Worm (Caenorhabditis elegans) whole organism, young adult: ENCODE measurements around the gene Y49E10.16.

Source experiments
- B0336.3 ChIP-seq: fragments of 200-800 bp; sonication (Bioruptor generic); IDR thresholded peaks from 2 replicates; pipeline ENCODE4 v1.3.6; 2022; ENCODE audit warnings: missing genetic modification characterization, missing compliant biosample characterization
- C06A6.2 ChIP-seq: fragments of 200-800 bp; sonication (Bioruptor generic); conservative IDR thresholded peaks from 2 replicates; pipeline ENCODE4 v1.3.6; 2022; ENCODE audit warnings: missing genetic modification characterization, missing compliant biosample characterization
- F23B12.7 ChIP-seq: sonication (generic microtip); optimal IDR thresholded peaks from 2 replicates; lab custom pipeline; 2017; ENCODE audit warnings: missing genetic modification characterization, mild to moderate bottlenecking, missing compliant biosample characterization, antibody characterized with exemption, moderate library complexity; ENCODE audit not compliant: insufficient read depth
- K12H6.12 ChIP-seq: fragments of 200-800 bp; sonication (Bioruptor generic); optimal IDR thresholded peaks from 2 replicates; lab custom pipeline; 2018; ENCODE audit warnings: mild to moderate bottlenecking, missing genetic modification characterization, missing compliant biosample characterization
- T07F8.4 ChIP-seq: sonication (generic microtip); optimal IDR thresholded peaks from 2 replicates; lab custom pipeline; 2016; ENCODE audit warnings: mild to moderate bottlenecking, missing genetic modification characterization, moderate library complexity, missing compliant biosample characterization
- T26A5.8 ChIP-seq: sonication (generic microtip); optimal IDR thresholded peaks from 2 replicates; lab custom pipeline; 2016; ENCODE audit warnings: missing genetic modification characterization, missing compliant biosample characterization
- Y56A3A.18 ChIP-seq: fragments of 200-800 bp; sonication (Bioruptor generic); IDR thresholded peaks from 2 replicates; pipeline ENCODE4 v1.3.6; 2022; ENCODE audit warnings: missing genetic modification reagents, missing genetic modification characterization, missing compliant biosample characterization
- Y79H2A.3 ChIP-seq: fragments of 200-800 bp; sonication (Bioruptor generic); conservative IDR thresholded peaks from 2 replicates; pipeline ENCODE4 v1.3.6; 2022; ENCODE audit warnings: missing genetic modification reagents, missing genetic modification characterization, missing compliant biosample characterization
- Y95B8A.8 ChIP-seq: fragments of 200-800 bp; sonication (Bioruptor generic); IDR thresholded peaks from 2 replicates; pipeline ENCODE4 v1.3.6; 2022; ENCODE audit warnings: missing genetic modification reagents, missing genetic modification characterization, missing compliant biosample characterization
- aptf-2 ChIP-seq: fragments of 200-800 bp; sonication (Bioruptor generic); conservative IDR thresholded peaks from 2 replicates; pipeline ENCODE4 v1.3.6; 2022; ENCODE audit warnings: missing genetic modification reagents, missing genetic modification characterization, missing compliant biosample characterization
- ccch-3 ChIP-seq: fragments of 200-800 bp; sonication (Bioruptor generic); optimal IDR thresholded peaks from 2 replicates; lab custom pipeline; 2018; ENCODE audit warnings: mild to moderate bottlenecking, missing genetic modification characterization, missing compliant biosample characterization
- ceh-100 ChIP-seq: fragments of 200-800 bp; sonication (Bioruptor generic); IDR thresholded peaks from 2 replicates; pipeline ENCODE4 v1.3.6; 2022; ENCODE audit warnings: missing genetic modification reagents, missing genetic modification characterization, missing compliant biosample characterization
- ceh-27 ChIP-seq: fragments of 200-800 bp; sonication (Bioruptor generic); optimal IDR thresholded peaks from 2 replicates; lab custom pipeline; 2018; ENCODE audit warnings: mild to moderate bottlenecking, missing genetic modification characterization, moderate library complexity, missing compliant biosample characterization
- chd-7 ChIP-seq: sonication (generic microtip); optimal IDR thresholded peaks from 2 replicates; lab custom pipeline; 2016; ENCODE audit warnings: mild to moderate bottlenecking, missing genetic modification characterization, moderate library complexity, missing compliant biosample characterization
- him-1 ChIP-seq: sonication (generic microtip); optimal IDR thresholded peaks from 2 replicates; lab custom pipeline; 2016; ENCODE audit warnings: missing genotype, missing genetic modification reagents, missing genetic modification characterization, missing compliant biosample characterization
- hlh-12 ChIP-seq: sonication (generic microtip); optimal IDR thresholded peaks from 2 replicates; lab custom pipeline; 2016; ENCODE audit warnings: missing genetic modification characterization, missing compliant biosample characterization
- hmg-1.2 ChIP-seq: fragments of 200-800 bp; sonication (Bioruptor generic); IDR thresholded peaks from 2 replicates; pipeline ENCODE4 v1.3.6; 2022; ENCODE audit warnings: missing genetic modification reagents, missing genetic modification characterization, missing compliant biosample characterization
- lin-35 ChIP-seq, 3 experiments: fragments of 150-350 bp in 2 of 3; sonication (generic microtip) in 1 of 3; optimal IDR thresholded peaks; 2 replicates each; lab custom pipeline; 2014 to 2018; ENCODE audit warnings: missing biosample characterization in 3 of 3, missing genetic modification characterization in 3 of 3, missing genetic modification reagents in 3 of 3
- lin-40 ChIP-seq: sonication (generic microtip); optimal IDR thresholded peaks from 2 replicates; lab custom pipeline; 2016; ENCODE audit warnings: missing genetic modification characterization, mild to moderate bottlenecking, missing compliant biosample characterization, missing genotype, missing genetic modification reagents
- lir-1 ChIP-seq: fragments of 200-800 bp; sonication (Bioruptor generic); conservative IDR thresholded peaks from 2 replicates; pipeline ENCODE4 v1.3.6; 2022; ENCODE audit warnings: missing genetic modification reagents, missing genetic modification characterization, missing compliant biosample characterization
- lsl-1 ChIP-seq: fragments of 200-800 bp; sonication (Bioruptor generic); optimal IDR thresholded peaks from 2 replicates; lab custom pipeline; 2018; ENCODE audit warnings: mild to moderate bottlenecking, missing genetic modification characterization, moderate library complexity, missing compliant biosample characterization
- lsy-27 ChIP-seq: sonication (generic microtip); optimal IDR thresholded peaks from 2 replicates; lab custom pipeline; 2017; ENCODE audit warnings: missing genetic modification characterization, mild to moderate bottlenecking, missing compliant biosample characterization, antibody characterized with exemption, missing genotype, borderline replicate concordance; ENCODE audit not compliant: insufficient read depth
- madf-10 ChIP-seq: sonication (generic microtip); optimal IDR thresholded peaks from 2 replicates; lab custom pipeline; 2016; ENCODE audit warnings: mild to moderate bottlenecking, missing genetic modification characterization, missing compliant biosample characterization
- madf-3 ChIP-seq: fragments of 200-800 bp; sonication (Bioruptor generic); IDR thresholded peaks from 2 replicates; pipeline ENCODE4 v1.3.6; 2022; ENCODE audit warnings: missing genetic modification reagents, missing genetic modification characterization, missing compliant biosample characterization
- madf-6 ChIP-seq: fragments of 200-800 bp; sonication (Bioruptor generic); IDR thresholded peaks from 2 replicates; pipeline ENCODE4 v1.3.6; 2022; ENCODE audit warnings: missing genetic modification reagents, missing genetic modification characterization, missing compliant biosample characterization
- madf-8 ChIP-seq: fragments of 200-800 bp; sonication (Bioruptor generic); conservative IDR thresholded peaks from 2 replicates; pipeline ENCODE4 v1.3.6; 2022; ENCODE audit warnings: missing genetic modification reagents, missing genetic modification characterization, missing compliant biosample characterization
- mcd-1 ChIP-seq: fragments of 200-800 bp; sonication (Bioruptor generic); IDR thresholded peaks from 2 replicates; pipeline ENCODE4 v1.3.6; 2022; ENCODE audit warnings: missing genetic modification reagents, missing genetic modification characterization, missing compliant biosample characterization
- mxl-1 ChIP-seq: sonication (generic microtip); optimal IDR thresholded peaks from 2 replicates; lab custom pipeline; 2016; ENCODE audit warnings: missing genetic modification characterization, missing compliant biosample characterization
- nfya-2 ChIP-seq: fragments of 200-800 bp; sonication (Bioruptor generic); IDR thresholded peaks from 2 replicates; pipeline ENCODE4 v1.3.6; 2022; ENCODE audit warnings: missing genetic modification reagents, missing genetic modification characterization, missing compliant biosample characterization
- nfyb-1 ChIP-seq: fragments of 200-800 bp; sonication (Bioruptor generic); IDR thresholded peaks from 2 replicates; pipeline ENCODE4 v1.3.6; 2022; ENCODE audit warnings: missing genetic modification reagents, missing genetic modification characterization, missing compliant biosample characterization
- nhr-120 ChIP-seq: fragments of 200-800 bp; sonication (Bioruptor generic); IDR thresholded peaks from 2 replicates; pipeline ENCODE4 v1.3.6; 2022; ENCODE audit warnings: missing genetic modification characterization, missing compliant biosample characterization
- nhr-179 ChIP-seq: sonication (generic microtip); optimal IDR thresholded peaks from 2 replicates; lab custom pipeline; 2016; ENCODE audit warnings: mild to moderate bottlenecking, missing genetic modification characterization, missing compliant biosample characterization
- nhr-90 ChIP-seq: sonication (generic microtip); optimal IDR thresholded peaks from 2 replicates; lab custom pipeline; 2016; ENCODE audit warnings: missing genotype, mild to moderate bottlenecking, missing genetic modification characterization, missing compliant biosample characterization
- sdz-38 ChIP-seq: sonication (generic microtip); optimal IDR thresholded peaks from 2 replicates; lab custom pipeline; 2016; ENCODE audit warnings: missing genotype, missing genetic modification characterization, missing compliant biosample characterization
- snpc-1.1 ChIP-seq: sonication (generic microtip); optimal IDR thresholded peaks from 2 replicates; lab custom pipeline; 2017; ENCODE audit warnings: missing genetic modification characterization, mild to moderate bottlenecking, missing compliant biosample characterization, antibody characterized with exemption, moderate library complexity, missing genotype, missing genetic modification reagents; ENCODE audit not compliant: insufficient read depth
- snpc-1.3 ChIP-seq: sonication (generic microtip); optimal IDR thresholded peaks from 2 replicates; lab custom pipeline; 2017; ENCODE audit warnings: missing genetic modification characterization, mild to moderate bottlenecking, missing compliant biosample characterization, antibody characterized with exemption, moderate library complexity, missing genotype, missing genetic modification reagents; ENCODE audit not compliant: insufficient read depth
- somi-1 ChIP-seq: fragments of 200-800 bp; sonication (Bioruptor generic); optimal IDR thresholded peaks from 2 replicates; lab custom pipeline; 2018; ENCODE audit warnings: mild to moderate bottlenecking, missing genetic modification characterization, missing compliant biosample characterization
- sptf-2 ChIP-seq: fragments of 200-800 bp; sonication (Bioruptor generic); optimal IDR thresholded peaks from 2 replicates; lab custom pipeline; 2018; ENCODE audit warnings: mild to moderate bottlenecking, missing genetic modification characterization, missing compliant biosample characterization
- tbp1 ChIP-seq: fragments of 200-800 bp; sonication (Bioruptor generic); optimal IDR thresholded peaks from 2 replicates; lab custom pipeline; 2018; ENCODE audit warnings: mild to moderate bottlenecking, missing genetic modification characterization, missing compliant biosample characterization
- tbx-9 ChIP-seq: sonication (generic microtip); optimal IDR thresholded peaks from 2 replicates; lab custom pipeline; 2016; ENCODE audit warnings: borderline replicate concordance, missing genetic modification characterization, inconsistent platforms, missing compliant biosample characterization
- tlf-1 ChIP-seq: fragments of 200-800 bp; sonication (Bioruptor generic); optimal IDR thresholded peaks from 2 replicates; lab custom pipeline; 2018; ENCODE audit warnings: mild to moderate bottlenecking, missing genetic modification characterization, missing compliant biosample characterization
- unc-130 ChIP-seq: sonication (generic microtip); optimal IDR thresholded peaks from 2 replicates; lab custom pipeline; 2016; ENCODE audit warnings: missing genetic modification reagents, missing genetic modification characterization, missing compliant biosample characterization
- ztf-28 ChIP-seq: fragments of 200-800 bp; sonication (Bioruptor generic); IDR thresholded peaks from 2 replicates; pipeline ENCODE4 v1.3.6; 2022; ENCODE audit warnings: missing genetic modification reagents, missing genetic modification characterization, missing compliant biosample characterization
- ztf-3 ChIP-seq: fragments of 200-800 bp; sonication (Bioruptor generic); optimal IDR thresholded peaks from 2 replicates; lab custom pipeline; 2018; ENCODE audit warnings: mild to moderate bottlenecking, missing genetic modification characterization, missing compliant biosample characterization
- ztf-6 ChIP-seq: fragments of 200-800 bp; sonication (Bioruptor generic); IDR thresholded peaks from 2 replicates; pipeline ENCODE4 v1.3.6; 2022; ENCODE audit warnings: missing genetic modification reagents, missing genetic modification characterization, missing compliant biosample characterization

The Y49E10.16 gene

ce11 chrIII:12395085-12395484, 35.2 kb upstream of the Y49E10.16 start, which contains the start of gene Y49E10.10:
Gene Y49E10.10 (plus strand): TSS chrIII:12395465.
- TF ChIP-seq lin-40 (tag; lab: Kevin White, UChicago) (no peak), ccch-3 (no peak), tbp1 (GFP tag; lab: Kevin White, UChicago) (no peak), F23B12.7 (tag; lab: Kevin White, UChicago) (no peak), nhr-179 (tag; lab: Kevin White, UChicago) (no peak), snpc-1.3 (tag; lab: Kevin White, UChicago) (no peak), Y56A3A.18 (no peak), mxl-1 (no peak), aptf-2 (GFP tag; lab: Robert Waterston, UW) (no peak), madf-10 (tag; lab: Kevin White, UChicago) (no peak), C06A6.2 (no peak), T07F8.4 (tag; lab: Kevin White, UChicago) (no peak), Y95B8A.8 (GFP tag; lab: Robert Waterston, UW) (no peak), lin-35 (GFP tag; optimal IDR thresholded peaks at IDR 0.05; lab: Kevin White, UChicago) (no peak), lsy-27 (tag; lab: Kevin White, UChicago) (no peak), ztf-3 (GFP tag; lab: Kevin White, UChicago) (no peak), Y79H2A.3 (GFP tag; lab: Robert Waterston, UW) (no peak), lir-1 (no peak), tlf-1 (GFP tag; lab: Kevin White, UChicago) (no peak)

ce11 chrIII:12398468-12398867, 31.8 kb upstream of the Y49E10.16 start:
- TF ChIP-seq nfyb-1 (GFP tag; lab: Robert Waterston, UW) (0 out of 2 replicates have a peak, but pooled peaks have one; percentile 34), madf-10 (tag; lab: Kevin White, UChicago) (no peak), B0336.3 (GFP tag; lab: Robert Waterston, UW) (0 out of 2 replicates have a peak, but pooled peaks have one; percentile 14), ztf-28 (GFP tag; lab: Robert Waterston, UW) (0 out of 2 replicates have a peak, but pooled peaks have one; percentile 46), madf-6 (GFP tag; lab: Robert Waterston, UW) (0 out of 2 replicates have a peak, but pooled peaks have one; percentile 9)

- TF ChIP-seq ceh-100 (no peak), ztf-6 (no peak), madf-8 (GFP tag; lab: Robert Waterston, UW) (no peak), him-1 (tag; lab: Kevin White, UChicago) (peak; percentile 15), mcd-1 (GFP tag; lab: Robert Waterston, UW) (peak; percentile 45), ccch-3 (no peak), madf-10 (tag; lab: Kevin White, UChicago) (no peak), hmg-1.2 (GFP tag; lab: Robert Waterston, UW) (peak; percentile 48), nhr-120 (GFP tag; lab: Robert Waterston, UW) (no peak), madf-3 (GFP tag; lab: Robert Waterston, UW) (no peak), Y56A3A.18 (0 out of 2 replicates have a peak, but pooled peaks have one; percentile 29), sdz-38 (tag; lab: Kevin White, UChicago) (no peak), K12H6.12 (tag; lab: Kevin White, UChicago) (no peak), T26A5.8 (tag; lab: Kevin White, UChicago) (no peak), chd-7 (tag; lab: Kevin White, UChicago) (peak; percentile 55), ceh-27 (GFP tag; lab: Kevin White, UChicago) (no peak), nfya-2 (GFP tag; lab: Robert Waterston, UW) (no peak), lsl-1 (GFP tag; lab: Kevin White, UChicago) (peak; percentile 41), hlh-12 (no peak), lin-40 (tag; lab: Kevin White, UChicago) (no peak), sptf-2 (GFP tag; lab: Kevin White, UChicago) (peak; percentile 27), tbx-9 (no peak), C06A6.2 (0 out of 2 replicates have a peak, but pooled peaks have one; percentile 18), snpc-1.1 (no peak), nhr-90 (tag; lab: Kevin White, UChicago) (peak; percentile 49), unc-130 (GFP tag; lab: Kevin White, UChicago) (no peak), somi-1 (GFP tag; lab: Kevin White, UChicago) (peak; percentile 15)
Observed at ce11 chrIII:12399709-12400108, 30.6 kb upstream of the Y49E10.16 start.
